Worm (Caenorhabditis elegans): ENCODE data around the gene ehn-3.

DNA sequence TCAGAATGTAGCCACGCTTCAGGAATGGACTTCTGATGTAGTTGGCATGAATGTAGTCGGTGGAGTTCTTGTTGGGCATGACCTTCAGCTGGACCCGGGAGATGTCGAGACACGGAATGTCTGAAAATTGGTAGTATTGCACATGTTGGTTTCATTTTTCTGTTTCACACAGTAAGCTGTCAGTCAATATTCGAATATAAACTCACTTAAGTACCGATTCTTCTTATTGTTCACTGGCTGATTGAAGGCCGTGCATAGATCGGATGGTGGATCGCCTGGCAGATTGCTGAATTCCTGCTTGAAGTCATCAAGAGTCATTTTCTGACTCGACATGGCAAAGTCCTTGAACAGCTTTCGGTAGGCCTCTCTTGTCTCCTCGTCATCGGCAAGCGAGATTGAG, 9.9 kb downstream of the ehn-3 start:
- TF ChIP-seq dmd-4 (tag; optimal IDR thresholded peaks at IDR 0.05; ENCODE audit: borderline replicate concordance) (no peak), tbx-7 (tag; optimal IDR thresholded peaks at IDR 0.05) (no peak), C38D4.7 (GFP tag; optimal IDR thresholded peaks at IDR 0.05) (no peak), hlh-6 (tag; optimal IDR thresholded peaks at IDR 0.05) (no peak), pqm-1 (tag; optimal IDR thresholded peaks at IDR 0.05) (no peak), gmeb-2 (tag; optimal IDR thresholded peaks at IDR 0.05) (no peak), pha-4 (tag; optimal IDR thresholded peaks at IDR 0.05) (no peak), ama-1 (optimal IDR thresholded peaks at IDR 0.05) (no peak), fkh-10 (GFP tag; optimal IDR thresholded peaks at IDR 0.05) (no peak), fax-1 (tag; optimal IDR thresholded peaks at IDR 0.05) (no peak), ceh-30 (tag; optimal IDR thresholded peaks at IDR 0.05) (no peak), ets-4 (tag; optimal IDR thresholded peaks at IDR 0.05) (no peak), fkh-6 (tag; optimal IDR thresholded peaks at IDR 0.05) (no peak)
